Fruit fly (Drosophila melanogaster): ENCODE results near the gene Ndc80.

- TF ChIP-seq usp (GFP tag; optimal IDR thresholded peaks at IDR 0.05) (no peak), psq (optimal IDR thresholded peaks at IDR 0.05) (no peak), pan (optimal IDR thresholded peaks at IDR 0.05) (no peak), Dll (optimal IDR thresholded peaks at IDR 0.05) (no peak), EcR (GFP tag; optimal IDR thresholded peaks at IDR 0.05) (no peak), CG8478 (optimal IDR thresholded peaks at IDR 0.05) (no peak)
These were observed 4.7 kb upstream of the Ndc80 start, which contains the start of the genes tth and Tango2 for dm6 chrX:13616417-13617050.
